Worm (Caenorhabditis elegans) whole organism, young adult: ENCODE data around the gene spp-21.

Experiments
- F10E7.11 ChIP-seq: sonication (generic microtip); optimal IDR thresholded peaks from 2 replicates; lab custom pipeline; 2017; ENCODE audit warnings: mild to moderate bottlenecking, missing genetic modification characterization, moderate library complexity, missing compliant biosample characterization
- F49E8.2 ChIP-seq: sonication (generic microtip); optimal IDR thresholded peaks from 3 replicates; lab custom pipeline; 2017; ENCODE audit warnings: missing genetic modification characterization, mild to moderate bottlenecking, missing compliant biosample characterization, antibody characterized with exemption, moderate library complexity; ENCODE audit not compliant: insufficient read depth
- K12H6.12 ChIP-seq: fragments of 200-800 bp; sonication (Bioruptor generic); optimal IDR thresholded peaks from 2 replicates; lab custom pipeline; 2018; ENCODE audit warnings: mild to moderate bottlenecking, missing genetic modification characterization, missing compliant biosample characterization
- T07F8.4 ChIP-seq: sonication (generic microtip); optimal IDR thresholded peaks from 2 replicates; lab custom pipeline; 2016; ENCODE audit warnings: mild to moderate bottlenecking, missing genetic modification characterization, moderate library complexity, missing compliant biosample characterization
- Y53G8AR.9 ChIP-seq: fragments of 200-800 bp; sonication (Bioruptor generic); conservative IDR thresholded peaks from 2 replicates; pipeline ENCODE4 v1.3.6; 2022; ENCODE audit warnings: missing genetic modification reagents, missing genetic modification characterization, missing compliant biosample characterization
- attf-5 ChIP-seq: fragments of 200-800 bp; sonication (Bioruptor generic); optimal IDR thresholded peaks from 2 replicates; lab custom pipeline; 2018; ENCODE audit warnings: mild to moderate bottlenecking, missing genetic modification characterization, missing compliant biosample characterization
- dox-1 ChIP-seq: fragments of 200-800 bp; sonication (Bioruptor generic); IDR thresholded peaks from 2 replicates; pipeline ENCODE4 v1.3.6; 2022; ENCODE audit warnings: missing genetic modification reagents, missing genetic modification characterization, missing compliant biosample characterization
- madf-3 ChIP-seq: fragments of 200-800 bp; sonication (Bioruptor generic); IDR thresholded peaks from 2 replicates; pipeline ENCODE4 v1.3.6; 2022; ENCODE audit warnings: missing genetic modification reagents, missing genetic modification characterization, missing compliant biosample characterization
- nhr-120 ChIP-seq: fragments of 200-800 bp; sonication (Bioruptor generic); IDR thresholded peaks from 2 replicates; pipeline ENCODE4 v1.3.6; 2022; ENCODE audit warnings: missing genetic modification characterization, missing compliant biosample characterization
- pha-4 ChIP-seq: fragments of 150-350 bp; sonication (generic microtip); optimal IDR thresholded peaks from 2 replicates; lab custom pipeline; 2014; ENCODE audit warnings: missing biosample characterization, missing genetic modification reagents, missing genetic modification characterization
- snpc-3.4 ChIP-seq: sonication (generic microtip); optimal IDR thresholded peaks from 2 replicates; lab custom pipeline; 2017; ENCODE audit warnings: missing genetic modification characterization, mild to moderate bottlenecking, missing compliant biosample characterization, antibody characterized with exemption, moderate library complexity, missing genotype, missing genetic modification reagents
- sptf-2 ChIP-seq: fragments of 200-800 bp; sonication (Bioruptor generic); optimal IDR thresholded peaks from 2 replicates; lab custom pipeline; 2018; ENCODE audit warnings: mild to moderate bottlenecking, missing genetic modification characterization, missing compliant biosample characterization
- unc-130 ChIP-seq: sonication (generic microtip); optimal IDR thresholded peaks from 2 replicates; lab custom pipeline; 2016; ENCODE audit warnings: missing genetic modification reagents, missing genetic modification characterization, missing compliant biosample characterization
- unc-62 ChIP-seq: fragments of 150-350 bp; optimal IDR thresholded peaks from 2 replicates; lab custom pipeline; 2014; ENCODE audit warnings: missing biosample characterization, missing genetic modification reagents, missing genetic modification characterization

- TF ChIP-seq Y53G8AR.9 (GFP tag; lab: Robert Waterston, UW) (no peak), nhr-120 (GFP tag; lab: Robert Waterston, UW) (no peak), F10E7.11 (tag; lab: Kevin White, UChicago) (no peak), sptf-2 (GFP tag; lab: Kevin White, UChicago) (no peak), attf-5 (GFP tag; lab: Kevin White, UChicago) (no peak), T07F8.4 (no peak), K12H6.12 (tag; lab: Kevin White, UChicago) (no peak), madf-3 (GFP tag; lab: Robert Waterston, UW) (no peak), unc-62 (no peak), dox-1 (no peak), unc-130 (GFP tag; lab: Kevin White, UChicago) (no peak), F49E8.2 (tag; lab: Kevin White, UChicago) (no peak), snpc-3.4 (tag; lab: Kevin White, UChicago) (no peak), pha-4 (tag; lab: Kevin White, UChicago) (no peak)
These were observed 21.1 kb upstream of the spp-21 start for ce11 chrX:11468814-11469213.
